Worm (Caenorhabditis elegans): ENCODE data around the gene gsp-1.

- TF ChIP-seq nhr-12 (tag; optimal IDR thresholded peaks at IDR 0.05) (no peak), lin-13 (tag; optimal IDR thresholded peaks at IDR 0.05) (no peak), elt-1 (tag; optimal IDR thresholded peaks at IDR 0.05; ENCODE audit: borderline replicate concordance, insufficient read depth) (no peak), pha-4 (tag; optimal IDR thresholded peaks at IDR 0.05) (no peak)
Measured at ce11 chrV:10731989-10732472, 49.8 kb downstream of the gsp-1 start, which contains the start of gene T28B11.1.

Measured in whole organism, mixed stage, embryonic.